Worm (Caenorhabditis elegans): Measurements from ENCODE around the gene C13B9.2.

DNA sequence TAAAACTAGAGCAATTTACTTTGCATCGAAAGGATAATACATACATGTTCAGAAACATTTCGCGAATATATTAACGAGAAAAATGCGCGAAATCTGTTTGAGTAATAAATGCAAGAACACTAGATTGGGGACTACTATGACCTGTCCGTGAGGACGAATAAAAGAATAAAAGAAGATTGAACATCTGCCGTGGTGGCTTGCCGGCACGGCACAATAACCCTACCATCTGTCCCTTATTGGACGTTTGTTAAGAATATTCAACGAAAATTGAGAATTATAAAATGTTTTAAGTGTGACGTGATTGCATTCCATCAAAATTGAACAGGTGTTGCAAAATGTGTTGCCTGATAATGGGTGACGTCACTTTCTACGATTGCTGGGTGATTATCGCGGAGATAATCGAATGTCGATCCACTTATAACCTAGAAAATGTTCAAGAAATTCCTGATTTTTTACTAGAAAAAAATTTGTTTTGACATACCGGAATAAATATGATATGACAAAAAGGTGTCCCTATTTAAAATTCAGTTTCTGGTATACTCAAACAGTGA is 14.5 kb upstream of the C13B9.2 start:
- TF ChIP-seq unc-62 (GFP tag; optimal IDR thresholded peaks at IDR 0.05) (peak; percentile 39), nhr-237 (tag; optimal IDR thresholded peaks at IDR 0.05) (no peak), flh-1 (GFP tag; optimal IDR thresholded peaks at IDR 0.05) (no peak), nhr-12 (tag; optimal IDR thresholded peaks at IDR 0.05) (no peak), pha-4 (tag; optimal IDR thresholded peaks at IDR 0.05) (no peak), unc-39 (tag; optimal IDR thresholded peaks at IDR 0.05) (no peak), snpc-4 (tag; optimal IDR thresholded peaks at IDR 0.05) (no peak), ces-1 (GFP tag; optimal IDR thresholded peaks at IDR 0.05) (peak; percentile 4), blmp-1 (tag; optimal IDR thresholded peaks at IDR 0.05) (no peak), elt-1 (tag; optimal IDR thresholded peaks at IDR 0.05; ENCODE audit: borderline replicate concordance, insufficient read depth) (peak; percentile 88), elt-3 (tag; optimal IDR thresholded peaks at IDR 0.05) (no peak), lsy-2 (tag; optimal IDR thresholded peaks at IDR 0.05) (no peak), sptf-1 (tag; optimal IDR thresholded peaks at IDR 0.05) (no peak), mep-1 (tag; optimal IDR thresholded peaks at IDR 0.05) (no peak)

Data from whole organism, mixed stage, embryonic.